Worm (Caenorhabditis elegans) whole organism, late embryonic: Measurements from ENCODE around the gene let-418.
A peak's percentile ranks its signal among the peaks of the same experiment; 100 is the strongest.

Experiments
- C08G9.2 ChIP-seq: sonication (generic microtip); optimal IDR thresholded peaks from 2 replicates; lab custom pipeline; 2016; ENCODE audit warnings: mild to moderate bottlenecking, missing genetic modification characterization, moderate library complexity, missing compliant biosample characterization
- C38D4.7 ChIP-seq: fragments of 200-800 bp; sonication (Bioruptor generic); optimal IDR thresholded peaks from 2 replicates; lab custom pipeline; 2018; ENCODE audit warnings: mild to moderate bottlenecking, missing genetic modification characterization, moderate library complexity, missing compliant biosample characterization
- K02D7.2 ChIP-seq: sonication (generic microtip); optimal IDR thresholded peaks from 2 replicates; lab custom pipeline; 2017; ENCODE audit warnings: mild to moderate bottlenecking, missing genetic modification characterization, missing compliant biosample characterization
- T23F11.4 ChIP-seq: fragments of 200-800 bp; sonication (Bioruptor generic); optimal IDR thresholded peaks from 2 replicates; lab custom pipeline; 2018; ENCODE audit warnings: mild to moderate bottlenecking, missing genetic modification characterization, missing compliant biosample characterization
- Y22D7AL.16 ChIP-seq: sonication (generic microtip); optimal IDR thresholded peaks from 2 replicates; lab custom pipeline; 2016; ENCODE audit warnings: missing genetic modification characterization, missing compliant biosample characterization
- ahr-1 ChIP-seq: sonication (generic microtip); optimal IDR thresholded peaks from 2 replicates; lab custom pipeline; 2016; ENCODE audit warnings: missing genetic modification characterization, missing compliant biosample characterization
- ceh-14 ChIP-seq: sonication (generic microtip); optimal IDR thresholded peaks from 2 replicates; lab custom pipeline; 2016; ENCODE audit warnings: missing genotype, missing genetic modification characterization, missing compliant biosample characterization
- ceh-18 ChIP-seq: sonication (generic microtip); optimal IDR thresholded peaks from 2 replicates; lab custom pipeline; 2016; ENCODE audit warnings: missing genetic modification characterization, missing compliant biosample characterization
- ceh-19 ChIP-seq: fragments of 200-800 bp; sonication (Bioruptor generic); optimal IDR thresholded peaks from 2 replicates; lab custom pipeline; 2018; ENCODE audit warnings: mild to moderate bottlenecking, missing genetic modification characterization, missing compliant biosample characterization
- ceh-2 ChIP-seq: sonication (generic microtip); optimal IDR thresholded peaks from 2 replicates; lab custom pipeline; 2016; ENCODE audit warnings: missing genotype, missing genetic modification characterization, missing compliant biosample characterization
- ceh-22 ChIP-seq: sonication (generic microtip); optimal IDR thresholded peaks from 2 replicates; lab custom pipeline; 2017; ENCODE audit warnings: missing biosample characterization, missing genetic modification characterization
- ceh-24 ChIP-seq: sonication (generic microtip); optimal IDR thresholded peaks from 2 replicates; lab custom pipeline; 2016; ENCODE audit warnings: mild to moderate bottlenecking, missing genetic modification characterization, missing compliant biosample characterization
- ceh-30 ChIP-seq: fragments of 150-350 bp; optimal IDR thresholded peaks from 2 replicates; lab custom pipeline; 2014; ENCODE audit warnings: missing biosample characterization, missing genetic modification characterization
- ceh-48 ChIP-seq: sonication (generic microtip); optimal IDR thresholded peaks from 2 replicates; lab custom pipeline; 2016; ENCODE audit warnings: missing genetic modification characterization, inconsistent platforms, missing compliant biosample characterization
- ceh-9 ChIP-seq: sonication (generic microtip); optimal IDR thresholded peaks from 2 replicates; lab custom pipeline; 2016; ENCODE audit warnings: mild to moderate bottlenecking, missing genetic modification characterization, inconsistent platforms, missing compliant biosample characterization
- che-1 ChIP-seq: sonication (generic microtip); optimal IDR thresholded peaks from 2 replicates; lab custom pipeline; 2016; ENCODE audit warnings: mild to moderate bottlenecking, missing genetic modification characterization, missing compliant biosample characterization
- dmd-4 ChIP-seq: sonication (generic microtip); optimal IDR thresholded peaks from 2 replicates; lab custom pipeline; 2016; ENCODE audit warnings: borderline replicate concordance, missing genetic modification characterization, missing compliant biosample characterization
- dve-1 ChIP-seq: sonication (generic microtip); optimal IDR thresholded peaks from 2 replicates; lab custom pipeline; 2017; ENCODE audit warnings: antibody characterized with exemption, mild to moderate bottlenecking, missing genetic modification characterization, missing compliant biosample characterization
- elt-2 ChIP-seq: sonication (generic microtip); optimal IDR thresholded peaks from 2 replicates; lab custom pipeline; 2016; ENCODE audit warnings: missing genetic modification reagents, missing genetic modification characterization, missing compliant biosample characterization
- ets-4 ChIP-seq: sonication (generic microtip); optimal IDR thresholded peaks from 2 replicates; lab custom pipeline; 2016; ENCODE audit warnings: missing genetic modification characterization, missing compliant biosample characterization
- hlh-15 ChIP-seq: sonication (generic microtip); optimal IDR thresholded peaks from 2 replicates; lab custom pipeline; 2016; ENCODE audit warnings: missing genetic modification characterization, missing compliant biosample characterization
- hlh-30 ChIP-seq: sonication (generic microtip); optimal IDR thresholded peaks from 2 replicates; lab custom pipeline; 2017; ENCODE audit warnings: antibody characterized with exemption, missing genetic modification characterization, missing compliant biosample characterization; ENCODE audit not compliant: insufficient read depth
- hlh-6 ChIP-seq: sonication (generic microtip); optimal IDR thresholded peaks from 2 replicates; lab custom pipeline; 2016; ENCODE audit warnings: missing genotype, missing genetic modification characterization, missing compliant biosample characterization
- lim-6 ChIP-seq: sonication (generic microtip); optimal IDR thresholded peaks from 2 replicates; lab custom pipeline; 2016; ENCODE audit warnings: missing genetic modification characterization, missing compliant biosample characterization
- madf-2 ChIP-seq: sonication (generic microtip); optimal IDR thresholded peaks from 2 replicates; lab custom pipeline; 2017; ENCODE audit warnings: missing genetic modification characterization, missing compliant biosample characterization
- nfya-1 ChIP-seq: sonication (generic microtip); optimal IDR thresholded peaks from 2 replicates; lab custom pipeline; 2017; ENCODE audit warnings: missing genetic modification characterization, mild to moderate bottlenecking, missing compliant biosample characterization, antibody characterized with exemption, moderate library complexity
- npax-4 ChIP-seq: sonication (generic microtip); optimal IDR thresholded peaks from 2 replicates; lab custom pipeline; 2016; ENCODE audit warnings: missing genetic modification characterization, missing compliant biosample characterization
- pag-3 ChIP-seq: sonication (generic microtip); optimal IDR thresholded peaks from 2 replicates; lab custom pipeline; 2016; ENCODE audit warnings: missing compliant biosample characterization, missing genetic modification characterization, borderline replicate concordance
- pax-1 ChIP-seq: fragments of 150-350 bp; optimal IDR thresholded peaks from 2 replicates; lab custom pipeline; 2014; ENCODE audit warnings: missing biosample characterization, missing genetic modification characterization
- pqm-1 ChIP-seq: sonication (generic microtip); optimal IDR thresholded peaks from 2 replicates; lab custom pipeline; 2016; ENCODE audit warnings: missing genetic modification characterization, missing compliant biosample characterization
- ref-2 ChIP-seq: sonication (generic microtip); optimal IDR thresholded peaks from 2 replicates; lab custom pipeline; 2016; ENCODE audit warnings: missing genetic modification characterization, missing compliant biosample characterization
- sdc-2 ChIP-seq: sonication (generic microtip); optimal IDR thresholded peaks from 2 replicates; lab custom pipeline; 2016; ENCODE audit warnings: missing genotype, missing genetic modification characterization, missing compliant biosample characterization
- sox-2 ChIP-seq: fragments of 200-800 bp; sonication (Bioruptor generic); IDR thresholded peaks from 2 replicates; pipeline ENCODE4 v1.3.6; 2022; ENCODE audit warnings: missing genetic modification reagents, missing genetic modification characterization, missing compliant biosample characterization
- sox-4 ChIP-seq: sonication (generic microtip); optimal IDR thresholded peaks from 2 replicates; lab custom pipeline; 2017; ENCODE audit warnings: mild to moderate bottlenecking, missing genetic modification characterization, inconsistent platforms, missing compliant biosample characterization
- syd-9 ChIP-seq: sonication (generic microtip); optimal IDR thresholded peaks from 2 replicates; lab custom pipeline; 2016; ENCODE audit warnings: mild to moderate bottlenecking, missing genetic modification characterization, moderate library complexity, missing compliant biosample characterization
- tbx-2 ChIP-seq: sonication (generic microtip); optimal IDR thresholded peaks from 2 replicates; lab custom pipeline; 2016; ENCODE audit warnings: missing genetic modification characterization, missing compliant biosample characterization
- ttx-3 ChIP-seq: sonication (generic microtip); optimal IDR thresholded peaks from 2 replicates; lab custom pipeline; 2016; ENCODE audit warnings: missing genetic modification reagents, missing genetic modification characterization, missing compliant biosample characterization
- unc-55 ChIP-seq: sonication (generic microtip); optimal IDR thresholded peaks from 2 replicates; lab custom pipeline; 2017; ENCODE audit warnings: missing biosample characterization, missing genetic modification reagents, missing genetic modification characterization
- unc-86 ChIP-seq: sonication (generic microtip); optimal IDR thresholded peaks from 2 replicates; lab custom pipeline; 2016; ENCODE audit warnings: missing genetic modification characterization, missing compliant biosample characterization
- ztf-16 ChIP-seq: sonication (generic microtip); optimal IDR thresholded peaks from 2 replicates; lab custom pipeline; 2017; ENCODE audit warnings: missing genetic modification characterization, missing compliant biosample characterization

let-418 gene

DNA sequence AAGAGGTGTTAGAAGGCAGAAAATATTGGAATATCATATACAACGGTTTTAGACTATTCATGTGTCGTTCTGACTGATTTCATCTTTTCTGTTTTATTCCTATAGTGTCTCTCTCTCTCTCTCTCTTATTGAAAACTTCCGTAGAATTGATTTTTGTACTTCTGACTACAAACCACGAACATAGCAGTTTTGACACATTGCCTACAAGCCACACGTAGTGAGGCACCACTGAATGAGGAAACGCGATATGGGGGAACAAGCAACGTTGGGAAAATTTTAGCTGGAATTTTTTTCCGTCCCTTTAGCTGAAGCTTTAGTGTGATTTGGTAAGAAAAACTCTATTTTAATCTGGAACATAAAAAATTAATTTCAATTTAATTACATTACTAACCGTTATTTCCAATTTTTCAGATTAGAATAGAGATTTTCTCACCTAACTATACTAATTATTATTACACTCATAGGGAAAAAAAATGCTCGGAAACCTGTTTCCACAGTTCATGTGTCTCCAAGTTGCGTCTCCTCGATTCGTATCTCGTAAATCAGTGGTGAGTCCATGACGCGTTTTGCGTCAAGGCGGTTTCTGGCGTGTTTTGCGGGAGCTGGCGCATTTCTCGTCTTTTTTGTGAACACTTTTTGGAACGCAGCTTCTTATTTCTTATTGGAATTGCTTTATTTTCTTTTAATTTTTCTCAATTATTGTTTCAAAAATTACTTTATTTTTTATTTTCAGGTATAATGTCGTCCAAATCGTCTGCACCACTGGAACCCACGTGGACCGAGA, 35.9 kb upstream of the let-418 start, which contains the start of the genes nhr-142 and F44E7.9 (continued):
- TF ChIP-seq madf-2 (tag; lab: Kevin White, UChicago) (peak; percentile 39), tbx-2 (peak; percentile 71), ceh-14 (tag; lab: Kevin White, UChicago) (peak; percentile 74), C08G9.2 (tag; lab: Kevin White, UChicago) (peak; percentile 80), syd-9 (tag; lab: Kevin White, UChicago) (peak; percentile 66), pqm-1 (peak; percentile 23), ttx-3 (tag; lab: Kevin White, UChicago) (peak; percentile 21), T23F11.4 (peak; percentile 26), elt-2 (tag; lab: Kevin White, UChicago) (peak; percentile 79), che-1 (tag; lab: Kevin White, UChicago) (peak; percentile 22), ceh-30 (peak; percentile 0), hlh-30 (no peak), C38D4.7 (no peak), ceh-18 (tag; lab: Kevin White, UChicago) (peak; percentile 72), Y22D7AL.16 (tag; lab: Kevin White, UChicago) (no peak), ets-4 (peak; percentile 71), npax-4 (peak; percentile 12), ahr-1 (tag; lab: Kevin White, UChicago) (peak; percentile 15), ceh-48 (peak; percentile 8), ceh-22 (tag; lab: Kevin White, UChicago) (no peak), ref-2 (peak; percentile 70), ceh-9 (tag; lab: Kevin White, UChicago) (no peak), ztf-16 (tag; lab: Kevin White, UChicago) (peak; percentile 60), K02D7.2 (tag; lab: Kevin White, UChicago) (peak; percentile 28), sox-2 (GFP tag; lab: Robert Waterston, UW) (no peak), dmd-4 (tag; lab: Kevin White, UChicago) (peak; percentile 47), ceh-2 (tag; lab: Kevin White, UChicago) (peak; percentile 78), ceh-19 (GFP tag; lab: Kevin White, UChicago) (peak; percentile 29), nfya-1 (tag; lab: Kevin White, UChicago) (peak; percentile 58), sdc-2 (tag; lab: Kevin White, UChicago) (peak; percentile 18), lim-6 (tag; lab: Kevin White, UChicago) (peak; percentile 50), sox-4 (tag; lab: Kevin White, UChicago) (peak; percentile 36), hlh-6 (tag; lab: Kevin White, UChicago) (no peak), pax-1 (no peak), ceh-24 (tag; lab: Kevin White, UChicago) (peak; percentile 13), hlh-15 (tag; lab: Kevin White, UChicago) (peak; percentile 49)
- TF ChIP-seq, all 69 proteins: peak for 44

DNA sequence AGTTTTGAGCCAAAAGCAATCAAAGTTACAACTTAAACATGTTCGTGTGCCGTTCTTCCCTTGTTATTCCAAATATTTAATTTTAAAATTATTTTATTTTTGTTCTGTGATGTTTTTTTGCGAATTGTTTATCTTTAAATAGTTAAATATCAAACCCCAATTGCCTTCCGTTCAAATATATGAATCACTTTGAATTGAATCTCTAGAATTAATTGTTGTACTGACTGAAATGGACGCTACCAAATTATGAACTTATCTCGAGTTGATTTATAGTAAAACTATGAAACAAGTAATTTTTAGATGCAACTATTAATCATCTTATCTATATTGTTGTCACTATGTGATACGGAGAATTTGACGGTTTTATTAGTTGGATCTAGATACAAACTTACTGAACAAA, 34.6 kb upstream of the let-418 start, which contains the start of gene ZC250.2:
Gene ZC250.2, plus strand, starts transcription at position 301 of the 400 bp plus-strand sequence.
- TF ChIP-seq unc-86, result no peak
- no peak for TF ChIP-seq hlh-15 (tag; lab: Kevin White, UChicago)
- TF ChIP-seq pax-1, result no peak
- no peak for TF ChIP-seq unc-55
- TF ChIP-seq ceh-14 (tag; lab: Kevin White, UChicago), result no peak
- no peak for TF ChIP-seq ceh-30
- no peak for TF ChIP-seq dve-1 (tag; lab: Kevin White, UChicago)
- no peak for TF ChIP-seq pag-3 (tag; lab: Kevin White, UChicago)
- no peak for TF ChIP-seq che-1 (tag; lab: Kevin White, UChicago)
- TF ChIP-seq dmd-4 (tag; lab: Kevin White, UChicago), result no peak
- no peak for TF ChIP-seq madf-2 (tag; lab: Kevin White, UChicago)
